Fruit fly (Drosophila melanogaster) whole organism, embryonic: ENCODE results near the gene Mad.
A peak's percentile ranks its signal among the peaks of the same experiment; 100 is the strongest.

Experiments
- Bdp1 ChIP-seq: fragments of 200-800 bp; sonication (Bioruptor generic); optimal IDR thresholded peaks from 3 replicates; lab custom pipeline; 2016; ENCODE audit warnings: missing biosample characterization, missing genetic modification characterization
- Bgb ChIP-seq: fragments of 200-800 bp; sonication (Bioruptor generic); IDR thresholded peaks from 2 replicates; pipeline ENCODE4 v1.3.6; 2022; ENCODE audit warnings: missing biosample characterization, missing genetic modification characterization; ENCODE audit not compliant: partially characterized antibody
- CG10543 ChIP-seq: fragments of 200-800 bp; sonication (Bioruptor generic); optimal IDR thresholded peaks from 3 replicates; lab custom pipeline; 2017; ENCODE audit warnings: missing biosample characterization, mild to moderate bottlenecking, missing genetic modification characterization, moderate library complexity
- CG13287 ChIP-seq: fragments of 200-800 bp; sonication (Bioruptor generic); IDR thresholded peaks from 2 replicates; pipeline ENCODE4 v1.3.6; 2022; ENCODE audit warnings: missing biosample characterization, missing genetic modification characterization; ENCODE audit not compliant: partially characterized antibody
- CG14860 ChIP-seq: fragments of 200-800 bp; sonication (Bioruptor generic); IDR thresholded peaks from 3 replicates; pipeline ENCODE4 v1.3.6; 2022; ENCODE audit warnings: missing biosample characterization, missing genetic modification characterization; ENCODE audit not compliant: partially characterized antibody
- CG16813 ChIP-seq: fragments of 200-800 bp; sonication (Bioruptor generic); IDR thresholded peaks from 3 replicates; pipeline ENCODE4 v1.3.6; 2022; ENCODE audit warnings: missing biosample characterization, missing genetic modification characterization; ENCODE audit not compliant: partially characterized antibody
- CG31441 ChIP-seq: fragments of 200-800 bp; sonication (Bioruptor generic); IDR thresholded peaks from 2 replicates; pipeline ENCODE4 v1.3.6; 2022; ENCODE audit warnings: missing biosample characterization, missing genetic modification characterization
- CG34224 ChIP-seq: fragments of 200-800 bp; sonication (Bioruptor generic); IDR thresholded peaks from 3 replicates; pipeline ENCODE4 v1.3.6; 2022; ENCODE audit warnings: missing biosample characterization, missing genetic modification characterization; ENCODE audit not compliant: partially characterized antibody
- CG42726 ChIP-seq: fragments of 200-800 bp; sonication (Bioruptor generic); IDR thresholded peaks from 2 replicates; pipeline ENCODE4 v1.3.6; 2022; ENCODE audit warnings: missing biosample characterization, missing genetic modification characterization; ENCODE audit not compliant: partially characterized antibody
- CG6175 ChIP-seq: fragments of 200-800 bp; sonication (Bioruptor generic); IDR thresholded peaks from 3 replicates; pipeline ENCODE4 v1.3.6; 2022; ENCODE audit warnings: missing biosample characterization, missing genetic modification characterization
- CG6791 ChIP-seq: fragments of 200-800 bp; sonication (Bioruptor generic); IDR thresholded peaks from 3 replicates; pipeline ENCODE4 v1.3.6; 2022; ENCODE audit warnings: missing biosample characterization, missing genetic modification characterization; ENCODE audit not compliant: partially characterized antibody
- CG7745 ChIP-seq: fragments of 200-800 bp; sonication (Bioruptor generic); optimal IDR thresholded peaks from 2 replicates; lab custom pipeline; 2018; ENCODE audit warnings: missing biosample characterization, mild to moderate bottlenecking, missing genetic modification characterization, moderate library complexity
- CG7963 ChIP-seq: fragments of 200-800 bp; sonication (Bioruptor generic); IDR thresholded peaks from 3 replicates; pipeline ENCODE4 v1.3.6; 2022; ENCODE audit warnings: missing biosample characterization, missing genetic modification characterization; ENCODE audit not compliant: partially characterized antibody
- Dll ChIP-seq: fragments of 200-800 bp; sonication (Bioruptor generic); IDR thresholded peaks from 4 replicates; pipeline ENCODE4 v1.3.6; 2022; ENCODE audit warnings: missing biosample characterization, missing genetic modification characterization; ENCODE audit not compliant: partially characterized antibody
- HLH4C ChIP-seq: fragments of 200-800 bp; sonication (Bioruptor generic); IDR thresholded peaks from 3 replicates; pipeline ENCODE4 v1.3.6; 2022; ENCODE audit warnings: missing biosample characterization, missing genetic modification characterization; ENCODE audit not compliant: partially characterized antibody
- NC2α ChIP-seq: fragments of 200-800 bp; sonication (Bioruptor generic); optimal IDR thresholded peaks from 2 replicates; lab custom pipeline; 2016; ENCODE audit warnings: missing biosample characterization, missing genetic modification characterization
- Nf-YB ChIP-seq: fragments of 200-800 bp; sonication (Bioruptor generic); optimal IDR thresholded peaks from 3 replicates; lab custom pipeline; 2019; ENCODE audit warnings: missing biosample characterization, mild to moderate bottlenecking, missing genetic modification characterization, moderate library complexity
- Opbp ChIP-seq: fragments of 200-800 bp; sonication (Bioruptor generic); IDR thresholded peaks from 3 replicates; pipeline ENCODE4 v1.3.6; 2022; ENCODE audit warnings: missing biosample characterization, missing genetic modification characterization; ENCODE audit not compliant: partially characterized antibody
- Scr ChIP-seq: fragments of 200-800 bp; sonication (Bioruptor generic); IDR thresholded peaks from 2 replicates; pipeline ENCODE4 v1.3.6; 2022; ENCODE audit warnings: missing biosample characterization, missing genetic modification characterization; ENCODE audit not compliant: partially characterized antibody
- amos ChIP-seq: fragments of 200-800 bp; sonication (Bioruptor generic); IDR thresholded peaks from 2 replicates; pipeline ENCODE4 v1.3.6; 2022; ENCODE audit warnings: missing biosample characterization, missing genetic modification characterization; ENCODE audit not compliant: partially characterized antibody
- ato ChIP-seq: fragments of 200-800 bp; sonication (Bioruptor generic); IDR thresholded peaks from 2 replicates; pipeline ENCODE4 v1.3.6; 2022; ENCODE audit warnings: missing biosample characterization, missing genetic modification characterization; ENCODE audit not compliant: partially characterized antibody
- bbx ChIP-seq: fragments of 200-800 bp; sonication (Bioruptor generic); IDR thresholded peaks from 2 replicates; pipeline ENCODE4 v1.3.6; 2022; ENCODE audit warnings: missing biosample characterization, missing genetic modification characterization; ENCODE audit not compliant: partially characterized antibody
- chinmo ChIP-seq: fragments of 200-800 bp; sonication (Bioruptor generic); IDR thresholded peaks from 4 replicates; pipeline ENCODE4 v1.3.6; 2022; ENCODE audit warnings: missing biosample characterization, missing genetic modification characterization; ENCODE audit not compliant: partially characterized antibody
- chm ChIP-seq: fragments of 200-800 bp; sonication (Bioruptor generic); IDR thresholded peaks from 2 replicates; pipeline ENCODE4 v1.3.6; 2022; ENCODE audit warnings: missing biosample characterization, missing genetic modification characterization
- fu2 ChIP-seq: fragments of 200-800 bp; sonication (Bioruptor generic); optimal IDR thresholded peaks from 2 replicates; lab custom pipeline; 2016; ENCODE audit warnings: missing biosample characterization, missing genetic modification characterization
- grau ChIP-seq: fragments of 200-800 bp; optimal IDR thresholded peaks from 3 replicates; lab custom pipeline; 2019; ENCODE audit warnings: missing biosample characterization, mild to moderate bottlenecking, missing genetic modification characterization, moderate library complexity
- hb ChIP-seq: fragments of 200-800 bp; sonication (Bioruptor generic); IDR thresholded peaks from 3 replicates; pipeline ENCODE4 v1.3.6; 2022; ENCODE audit warnings: missing biosample characterization, missing genetic modification characterization; ENCODE audit not compliant: partially characterized antibody
- insv ChIP-seq, 2 experiments: fragments of 200-800 bp; sonication (Bioruptor generic); optimal IDR thresholded peaks; 3 replicates each; lab custom pipeline; 2016 to 2018; ENCODE audit warnings: missing biosample characterization in 2 of 2, missing genetic modification characterization in 2 of 2
- inv ChIP-seq: fragments of 200-800 bp; sonication (Bioruptor generic); IDR thresholded peaks from 2 replicates; pipeline ENCODE4 v1.3.6; 2022; ENCODE audit warnings: missing biosample characterization, missing genetic modification characterization; ENCODE audit not compliant: partially characterized antibody
- jumu ChIP-seq: fragments of 200-800 bp; sonication (Bioruptor generic); optimal IDR thresholded peaks from 3 replicates; lab custom pipeline; 2016; ENCODE audit warnings: missing biosample characterization, missing genetic modification characterization
- knrl ChIP-seq: fragments of 200-800 bp; sonication (Bioruptor generic); IDR thresholded peaks from 3 replicates; pipeline ENCODE4 v1.3.6; 2022; ENCODE audit warnings: missing biosample characterization, missing genetic modification characterization; ENCODE audit not compliant: partially characterized antibody
- mld ChIP-seq: fragments of 200-800 bp; sonication (Bioruptor generic); IDR thresholded peaks from 3 replicates; pipeline ENCODE4 v1.3.6; 2022; ENCODE audit warnings: missing biosample characterization, missing genetic modification characterization; ENCODE audit not compliant: partially characterized antibody
- nerfin-2 ChIP-seq: fragments of 200-800 bp; sonication (Bioruptor generic); IDR thresholded peaks from 2 replicates; pipeline ENCODE4 v1.3.6; 2022; ENCODE audit warnings: missing biosample characterization, missing genetic modification characterization; ENCODE audit not compliant: partially characterized antibody
- nom ChIP-seq: fragments of 200-800 bp; sonication (Bioruptor generic); optimal IDR thresholded peaks from 2 replicates; lab custom pipeline; 2017; ENCODE audit warnings: missing biosample characterization, missing genetic modification characterization, mild to moderate bottlenecking, moderate library complexity, missing genetic modification reagents
- sna ChIP-seq: fragments of 200-800 bp; sonication (Bioruptor generic); IDR thresholded peaks from 2 replicates; pipeline ENCODE4 v1.3.6; 2022; ENCODE audit warnings: missing biosample characterization, missing genetic modification characterization; ENCODE audit not compliant: partially characterized antibody
- tna ChIP-seq: fragments of 200-800 bp; sonication (Bioruptor generic); IDR thresholded peaks from 2 replicates; pipeline ENCODE4 v1.3.6; 2022; ENCODE audit warnings: missing biosample characterization, missing genetic modification characterization; ENCODE audit not compliant: partially characterized antibody
- vnd ChIP-seq: fragments of 200-800 bp; sonication (Bioruptor generic); IDR thresholded peaks from 3 replicates; pipeline ENCODE4 v1.3.6; 2022; ENCODE audit warnings: missing biosample characterization, missing genetic modification characterization; ENCODE audit not compliant: partially characterized antibody
- zen2 ChIP-seq: fragments of 200-800 bp; sonication (Bioruptor generic); IDR thresholded peaks from 3 replicates; pipeline ENCODE4 v1.3.6; 2022; ENCODE audit warnings: missing biosample characterization, missing genetic modification characterization; ENCODE audit not compliant: partially characterized antibody

The Mad gene

DNA sequence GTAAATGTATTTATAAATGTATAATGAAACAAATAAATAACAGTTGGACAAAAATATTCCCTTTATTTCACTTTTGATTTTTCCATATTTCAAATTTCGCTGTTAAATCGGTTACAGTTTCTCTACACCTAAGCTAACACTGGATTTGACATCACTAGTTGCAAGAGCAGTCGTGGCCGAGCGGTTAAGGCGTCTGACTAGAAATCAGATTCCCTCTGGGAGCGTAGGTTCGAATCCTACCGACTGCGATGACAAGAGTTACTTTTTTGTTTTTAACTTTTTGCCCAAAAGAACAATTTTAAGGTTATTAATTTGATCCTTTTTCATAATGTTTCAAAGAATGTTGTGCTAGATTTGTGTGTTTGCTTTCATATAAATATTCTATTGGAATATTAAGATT is 10.0 kb upstream of the Mad start:
- TF ChIP-seq nerfin-2 (GFP tag; lab: Robert Waterston, UW), result peak; percentile 89
- peak; percentile 74 for TF ChIP-seq Scr
- peak; percentile 95 for TF ChIP-seq Opbp
- peak; percentile 87 for TF ChIP-seq Bgb (GFP tag; lab: Robert Waterston, UW)
- TF ChIP-seq chm (GFP tag; lab: Robert Waterston, UW), result peak; percentile 25; the same call in 1 of the 2 replicates
- peak; percentile 54; the same call in 1 of the 2 replicates for TF ChIP-seq sna
- TF ChIP-seq bbx, result peak; percentile 91
- peak; percentile 96 for TF ChIP-seq Bdp1
- 0 out of 4 replicates have a peak, but pooled peaks have one; percentile 65 for TF ChIP-seq chinmo
- peak; percentile 77; the same call in 2 of the 3 replicates for TF ChIP-seq zen2 (GFP tag; lab: Robert Waterston, UW)
- peak; percentile 85 for TF ChIP-seq CG14860 (GFP tag; lab: Robert Waterston, UW)
- peak; percentile 91 for TF ChIP-seq CG7963
- TF ChIP-seq hb (GFP tag; lab: Robert Waterston, UW), result peak; percentile 64
- peak; percentile 75; the same call in 1 of the 2 replicates for TF ChIP-seq ato
- TF ChIP-seq tna (GFP tag; lab: Robert Waterston, UW), result peak; percentile 88
- TF ChIP-seq CG6791 (GFP tag; lab: Robert Waterston, UW), result peak; percentile 93
- peak; percentile 87 for TF ChIP-seq amos (GFP tag; lab: Robert Waterston, UW)
- peak; percentile 91 for TF ChIP-seq mld (GFP tag; lab: Robert Waterston, UW)
- TF ChIP-seq knrl (GFP tag; lab: Robert Waterston, UW), result peak; percentile 62
- peak; percentile 63; the same call in 3 of the 4 replicates for TF ChIP-seq Dll (GFP tag; lab: Robert Waterston, UW)
- peak; percentile 89 for TF ChIP-seq CG16813 (GFP tag; lab: Robert Waterston, UW)
- peak; percentile 40; the same call in 1 of the 2 replicates for TF ChIP-seq inv (GFP tag; lab: Robert Waterston, UW)
- peak; percentile 80 for TF ChIP-seq HLH4C (GFP tag; lab: Robert Waterston, UW)
- peak; percentile 56; the same call in 1 of the 2 replicates for TF ChIP-seq CG13287 (GFP tag; lab: Robert Waterston, UW)
- peak; percentile 71 for TF ChIP-seq CG34224 (GFP tag; lab: Robert Waterston, UW)
- TF ChIP-seq CG42726 (GFP tag; lab: Robert Waterston, UW), result peak; percentile 88
- TF ChIP-seq vnd (GFP tag; lab: Robert Waterston, UW), result peak; percentile 74
- TF ChIP-seq, all 482 proteins: peak for 27; not testable (repeated sequence) for 455

dm6 chr2L:3166710-3167109 is 7.3 kb upstream of the Mad start:
- TF ChIP-seq insv (GFP tag; optimal IDR thresholded peaks at IDR 0.05; lab: Kevin White, UChicago) (no peak), nom (GFP tag; lab: Kevin White, UChicago) (no peak), fu2 (GFP tag; lab: Kevin White, UChicago) (no peak), CG31441 (GFP tag; lab: Robert Waterston, UW) (no peak), jumu (GFP tag; lab: Kevin White, UChicago) (no peak), CG6175 (no peak), Nf-YB (GFP tag; lab: Kevin White, UChicago) (no peak), grau (tag; lab: Kevin White, UChicago) (no peak), CG10543 (GFP tag; lab: Kevin White, UChicago) (no peak), NC2α (GFP tag; lab: Kevin White, UChicago) (no peak), CG7745 (no peak)
